Worm (Caenorhabditis elegans) whole organism, L4 larva: ENCODE data around the gene Y47D3A.13.

Source experiments
- F10B5.3 ChIP-seq: sonication (generic microtip); optimal IDR thresholded peaks from 2 replicates; lab custom pipeline; 2016; ENCODE audit warnings: mild to moderate bottlenecking, missing genetic modification characterization, missing compliant biosample characterization
- R02D3.7 ChIP-seq: fragments of 150-350 bp; sonication (generic microtip); optimal IDR thresholded peaks from 3 replicates; lab custom pipeline; 2014; ENCODE audit warnings: missing biosample characterization, missing genetic modification characterization
- T26A8.4 ChIP-seq: fragments of 200-800 bp; sonication (Bioruptor generic); IDR thresholded peaks from 2 replicates; pipeline ENCODE4 v1.3.6; 2022; ENCODE audit warnings: missing genetic modification characterization, missing compliant biosample characterization
- Y5F2A.4 ChIP-seq: fragments of 200-800 bp; sonication (Bioruptor generic); optimal IDR thresholded peaks from 2 replicates; lab custom pipeline; 2018; ENCODE audit warnings: mild to moderate bottlenecking, missing genetic modification characterization, missing compliant biosample characterization
- aha-1 ChIP-seq: fragments of 150-350 bp; peaks from one replicate; lab custom pipeline; 2014; ENCODE audit warnings: missing biosample characterization, missing genetic modification characterization
- ama-1 ChIP-seq: fragments of 150-350 bp; optimal IDR thresholded peaks from 2 replicates; lab custom pipeline; 2014; ENCODE audit warnings: inconsistent platforms, mixed read lengths
- attf-4 ChIP-seq: sonication (generic microtip); optimal IDR thresholded peaks from 3 replicates; lab custom pipeline; 2017; ENCODE audit warnings: missing biosample characterization, missing genetic modification characterization
- ceh-20 ChIP-seq: fragments of 200-800 bp; sonication (Bioruptor generic); IDR thresholded peaks from 2 replicates; pipeline ENCODE4 v1.3.6; 2022; ENCODE audit warnings: missing genetic modification reagents, missing genetic modification characterization, missing compliant biosample characterization
- ceh-82 ChIP-seq: sonication (generic microtip); optimal IDR thresholded peaks from 2 replicates; lab custom pipeline; 2017; ENCODE audit warnings: missing biosample characterization, missing genetic modification characterization
- ces-1 ChIP-seq: fragments of 150-350 bp; sonication (generic microtip); optimal IDR thresholded peaks from 4 replicates; lab custom pipeline; 2014; ENCODE audit warnings: missing biosample characterization, missing genetic modification reagents, missing genetic modification characterization
- daf-16 ChIP-seq, 3 experiments: sonication (generic microtip); optimal IDR thresholded peaks; 2 replicates each; lab custom pipeline; 2016 to 2017; ENCODE audit warnings: missing genetic modification characterization in 3 of 3, missing genetic modification reagents in 3 of 3, mild to moderate bottlenecking in 2 of 3, missing compliant biosample characterization in 2 of 3, missing biosample characterization in 1 of 3, moderate library complexity in 1 of 3
- daf-19 ChIP-seq: fragments of 200-800 bp; sonication (Bioruptor generic); conservative IDR thresholded peaks from 2 replicates; pipeline ENCODE4 v1.3.6; 2022; ENCODE audit warnings: missing genetic modification characterization, missing compliant biosample characterization
- daf-8 ChIP-seq: fragments of 200-800 bp; sonication (Bioruptor generic); IDR thresholded peaks from 2 replicates; pipeline ENCODE4 v1.3.6; 2022; ENCODE audit warnings: missing genetic modification characterization, missing compliant biosample characterization
- dmd-6 ChIP-seq: fragments of 200-800 bp; sonication (Bioruptor generic); IDR thresholded peaks from 2 replicates; pipeline ENCODE4 v1.3.6; 2022; ENCODE audit warnings: missing genetic modification reagents, missing genetic modification characterization, missing compliant biosample characterization
- dve-1 ChIP-seq: sonication (generic microtip); optimal IDR thresholded peaks from 2 replicates; lab custom pipeline; 2017; ENCODE audit warnings: antibody characterized with exemption, mild to moderate bottlenecking, missing genetic modification characterization, missing compliant biosample characterization; ENCODE audit not compliant: insufficient read depth
- egl-27 ChIP-seq: sonication (generic microtip); optimal IDR thresholded peaks from 3 replicates; lab custom pipeline; 2017; ENCODE audit warnings: missing biosample characterization, missing genetic modification reagents, missing genetic modification characterization
- egl-43 ChIP-seq: fragments of 200-800 bp; sonication (Bioruptor generic); IDR thresholded peaks from 2 replicates; pipeline ENCODE4 v1.3.6; 2022; ENCODE audit warnings: missing genetic modification reagents, missing genetic modification characterization, missing compliant biosample characterization
- fos-1 ChIP-seq: fragments of 150-350 bp; optimal IDR thresholded peaks from 2 replicates; lab custom pipeline; 2014; ENCODE audit warnings: missing biosample characterization, missing genetic modification characterization
- hif-1 ChIP-seq, 2 experiments: sonication (generic microtip); optimal IDR thresholded peaks; 2 replicates each; lab custom pipeline; 2016 to 2017; ENCODE audit warnings: missing compliant biosample characterization in 2 of 2, missing genetic modification characterization in 2 of 2, missing genetic modification reagents in 2 of 2, missing genotype in 2 of 2, mild to moderate bottlenecking in 1 of 2
- hlh-11 ChIP-seq: fragments of 200-800 bp; sonication (Bioruptor generic); optimal IDR thresholded peaks from 2 replicates; lab custom pipeline; 2018; ENCODE audit warnings: mild to moderate bottlenecking, missing genetic modification characterization, missing compliant biosample characterization
- hlh-30 ChIP-seq: sonication (generic microtip); optimal IDR thresholded peaks from 2 replicates; lab custom pipeline; 2017; ENCODE audit warnings: antibody characterized with exemption, mild to moderate bottlenecking, missing genetic modification characterization, missing compliant biosample characterization; ENCODE audit not compliant: insufficient read depth
- hmg-1.1 ChIP-seq: fragments of 200-800 bp; sonication (Bioruptor generic); IDR thresholded peaks from 2 replicates; pipeline ENCODE4 v1.3.6; 2022; ENCODE audit warnings: missing genetic modification reagents, missing genetic modification characterization, missing compliant biosample characterization
- lim-7 ChIP-seq: fragments of 200-800 bp; sonication (Bioruptor generic); IDR thresholded peaks from 2 replicates; pipeline ENCODE4 v1.3.6; 2022; ENCODE audit warnings: missing genetic modification characterization, missing compliant biosample characterization
- lin-13 ChIP-seq: fragments of 150-350 bp; optimal IDR thresholded peaks from 2 replicates; lab custom pipeline; 2014; ENCODE audit warnings: missing biosample characterization, missing genetic modification reagents, missing genetic modification characterization
- lir-3 ChIP-seq: sonication (generic microtip); optimal IDR thresholded peaks from 2 replicates; lab custom pipeline; 2016; ENCODE audit warnings: mild to moderate bottlenecking, missing genetic modification characterization, missing compliant biosample characterization
- madf-9 ChIP-seq: fragments of 200-800 bp; sonication (Bioruptor generic); conservative IDR thresholded peaks from 2 replicates; pipeline ENCODE4 v1.3.6; 2022; ENCODE audit warnings: missing genetic modification reagents, missing genetic modification characterization, missing compliant biosample characterization
- mdl-1 ChIP-seq, 2 experiments: fragments of 150-350 bp in 1 of 2; sonication (generic microtip) in 1 of 2; optimal IDR thresholded peaks; 2 replicates each; lab custom pipeline; 2014 to 2017; ENCODE audit warnings: missing biosample characterization in 2 of 2, missing genetic modification characterization in 2 of 2
- mep-1 ChIP-seq: fragments of 150-350 bp; sonication (generic microtip); optimal IDR thresholded peaks from 3 replicates; lab custom pipeline; 2014; ENCODE audit warnings: missing biosample characterization, missing genetic modification characterization
- mxl-3 ChIP-seq: fragments of 200-800 bp; sonication (Bioruptor generic); optimal IDR thresholded peaks from 2 replicates; lab custom pipeline; 2018; ENCODE audit warnings: mild to moderate bottlenecking, missing genetic modification characterization, missing compliant biosample characterization
- nhr-11 ChIP-seq: fragments of 150-350 bp; optimal IDR thresholded peaks from 2 replicates; lab custom pipeline; 2014; ENCODE audit warnings: missing biosample characterization, missing genetic modification characterization
- nhr-237 ChIP-seq: sonication (generic microtip); optimal IDR thresholded peaks from 2 replicates; lab custom pipeline; 2017; ENCODE audit warnings: missing biosample characterization, missing genetic modification characterization
- nhr-25 ChIP-seq: sonication (generic microtip); optimal IDR thresholded peaks from 2 replicates; lab custom pipeline; 2017; ENCODE audit warnings: missing genetic modification characterization, mild to moderate bottlenecking, missing compliant biosample characterization, antibody characterized with exemption, moderate library complexity, borderline replicate concordance; ENCODE audit not compliant: insufficient read depth
- nhr-28 ChIP-seq: fragments of 150-350 bp; optimal IDR thresholded peaks from 2 replicates; lab custom pipeline; 2014; ENCODE audit warnings: missing biosample characterization, missing genetic modification characterization
- nhr-41 ChIP-seq: fragments of 200-800 bp; sonication (Bioruptor generic); IDR thresholded peaks from 2 replicates; pipeline ENCODE4 v1.3.6; 2022; ENCODE audit warnings: missing genetic modification reagents, missing genetic modification characterization, missing compliant biosample characterization
- nhr-6 ChIP-seq: fragments of 150-350 bp; optimal IDR thresholded peaks from 2 replicates; lab custom pipeline; 2014; ENCODE audit warnings: missing biosample characterization, missing genetic modification characterization
- pha-4 ChIP-seq, 2 experiments: fragments of 150-350 bp in 1 of 2; fragments of 200-800 bp in 1 of 2; sonication (Bioruptor generic) in 1 of 2; IDR thresholded peaks in 1 of 2; optimal IDR thresholded peaks in 1 of 2; 2 replicates each; pipeline versions ENCODE4 v1.3.6 to Lab custom; 2014 to 2022; ENCODE audit warnings: missing genetic modification characterization in 2 of 2, missing genetic modification reagents in 2 of 2, missing biosample characterization in 1 of 2, missing compliant biosample characterization in 1 of 2
- php-3 ChIP-seq: fragments of 200-800 bp; sonication (Bioruptor generic); IDR thresholded peaks from 2 replicates; pipeline ENCODE4 v1.3.6; 2022; ENCODE audit warnings: missing genetic modification reagents, missing genetic modification characterization, missing compliant biosample characterization
- pqm-1 ChIP-seq: sonication (generic microtip); optimal IDR thresholded peaks from 2 replicates; lab custom pipeline; 2017; ENCODE audit warnings: missing biosample characterization, missing genetic modification characterization
- rbr-2 ChIP-seq: sonication (generic microtip); optimal IDR thresholded peaks from 2 replicates; lab custom pipeline; 2016; ENCODE audit warnings: missing genotype, missing genetic modification characterization, missing compliant biosample characterization
- saeg-2 ChIP-seq: fragments of 200-800 bp; sonication (Bioruptor generic); IDR thresholded peaks from 2 replicates; pipeline ENCODE4 v1.3.6; 2022; ENCODE audit warnings: missing genetic modification reagents, missing genetic modification characterization, missing compliant biosample characterization
- sdz-12 ChIP-seq: fragments of 200-800 bp; sonication (Bioruptor generic); optimal IDR thresholded peaks from 2 replicates; lab custom pipeline; 2018; ENCODE audit warnings: mild to moderate bottlenecking, missing genetic modification characterization, missing compliant biosample characterization
- snpc-1.2 ChIP-seq: fragments of 200-800 bp; sonication (Bioruptor generic); IDR thresholded peaks from 2 replicates; pipeline ENCODE4 v1.3.6; 2022; ENCODE audit warnings: missing genetic modification reagents, missing genetic modification characterization, missing compliant biosample characterization
- spr-1 ChIP-seq: sonication (generic microtip); optimal IDR thresholded peaks from 2 replicates; lab custom pipeline; 2016; ENCODE audit warnings: mild to moderate bottlenecking, missing genetic modification characterization, missing compliant biosample characterization
- spr-3 ChIP-seq: fragments of 200-800 bp; sonication (Bioruptor generic); optimal IDR thresholded peaks from 2 replicates; lab custom pipeline; 2018; ENCODE audit warnings: mild to moderate bottlenecking, missing genetic modification characterization, missing compliant biosample characterization
- tag-97 ChIP-seq: fragments of 200-800 bp; sonication (Bioruptor generic); IDR thresholded peaks from 2 replicates; pipeline ENCODE4 v1.3.6; 2022; ENCODE audit warnings: missing genetic modification characterization, missing compliant biosample characterization
- tra-1 ChIP-seq: fragments of 200-800 bp; sonication (Bioruptor generic); IDR thresholded peaks from 2 replicates; pipeline ENCODE4 v1.3.6; 2022; ENCODE audit warnings: missing genetic modification reagents, missing genetic modification characterization, missing compliant biosample characterization
- unc-130 ChIP-seq: sonication (generic microtip); optimal IDR thresholded peaks from 2 replicates; lab custom pipeline; 2016; ENCODE audit warnings: missing genetic modification reagents, missing genetic modification characterization, missing compliant biosample characterization
- unc-62 ChIP-seq, 3 experiments: fragments of 150-350 bp in 1 of 3; sonication (generic microtip); optimal IDR thresholded peaks in 2 of 3; peaks in 1 of 3; 1 replicate in 1 of 3; 2 replicates in 2 of 3; lab custom pipeline; 2014 to 2017; ENCODE audit warnings: missing biosample characterization in 3 of 3, missing genetic modification characterization in 3 of 3, missing genetic modification reagents in 3 of 3, missing genotype in 1 of 3
- zip-2 ChIP-seq: fragments of 150-350 bp; optimal IDR thresholded peaks from 2 replicates; lab custom pipeline; 2014; ENCODE audit warnings: missing biosample characterization, missing genetic modification characterization

The Y47D3A.13 gene

DNA sequence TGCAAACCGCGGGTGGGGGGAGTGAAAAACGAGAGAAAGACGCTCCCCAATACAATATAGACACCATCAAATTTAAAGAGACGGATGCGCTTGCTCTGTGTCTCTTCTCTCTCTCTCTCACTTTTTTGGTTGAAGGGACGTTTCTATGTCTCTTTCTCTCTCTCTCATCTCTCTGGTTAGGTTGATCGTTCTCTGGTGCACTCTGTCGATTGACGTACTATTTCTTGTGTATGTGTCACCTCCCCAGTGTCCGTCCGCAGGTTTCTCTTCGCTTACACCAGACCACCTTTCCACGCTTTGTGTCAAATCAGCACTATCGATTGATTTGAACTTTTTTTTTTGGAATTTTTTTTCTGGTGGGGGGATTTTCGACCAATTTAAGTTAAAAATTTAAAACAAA, 19.5 kb upstream of the Y47D3A.13 start (continued):
- TF ChIP-seq nhr-28 (tag; lab: Kevin White, UChicago), result peak; percentile 88
- no peak for TF ChIP-seq F10B5.3 (tag; lab: Kevin White, UChicago)
- peak; percentile 71 for TF ChIP-seq nhr-6
- TF ChIP-seq hlh-11 (tag; lab: Kevin White, UChicago), result peak; percentile 89
- peak; percentile 35 for TF ChIP-seq pqm-1 (tag; lab: Kevin White, UChicago)
- TF ChIP-seq R02D3.7 (tag; lab: Kevin White, UChicago), result no peak
- TF ChIP-seq ama-1 (lab: Kevin White, UChicago), result no peak
- peak; percentile 31; the same call in 1 of the 2 replicates for TF ChIP-seq T26A8.4 (GFP tag; lab: Robert Waterston, UW)
- TF ChIP-seq php-3 (GFP tag; lab: Robert Waterston, UW), result no peak
- no peak for TF ChIP-seq egl-43 (GFP tag; lab: Robert Waterston, UW)
- TF ChIP-seq unc-130, result no peak
- TF ChIP-seq nhr-237 (tag; lab: Kevin White, UChicago), result no peak
- no peak for TF ChIP-seq lim-7
- TF ChIP-seq snpc-1.2 (GFP tag; lab: Robert Waterston, UW), result no peak
- TF ChIP-seq nhr-41, result no peak
- TF ChIP-seq hif-1 (tag; optimal IDR thresholded peaks at IDR 0.05; lab: Kevin White, UChicago), result peak in 1 of 2 experiments; percentile 49
- no peak for TF ChIP-seq daf-19 (GFP tag; lab: Robert Waterston, UW)
- TF ChIP-seq zip-2, result no peak
- TF ChIP-seq egl-27 (tag; lab: Kevin White, UChicago), result no peak
- no peak for TF ChIP-seq daf-8 (GFP tag; lab: Robert Waterston, UW)
- no peak for TF ChIP-seq spr-3 (GFP tag; lab: Kevin White, UChicago)
- TF ChIP-seq sdz-12 (GFP tag; lab: Kevin White, UChicago), result no peak
- no peak for TF ChIP-seq Y5F2A.4 (GFP tag; lab: Kevin White, UChicago)
- TF ChIP-seq ceh-82 (tag; lab: Kevin White, UChicago), result no peak
- TF ChIP-seq lin-13 (GFP tag; lab: Kevin White, UChicago), result peak; percentile 29
- TF ChIP-seq lir-3, result no peak
- peak; percentile 43 for TF ChIP-seq nhr-25
- TF ChIP-seq tra-1 (GFP tag; lab: Robert Waterston, UW), result 0 out of 2 replicates have a peak, but pooled peaks have one; percentile 47
- peak; percentile 87 for TF ChIP-seq hlh-30
- TF ChIP-seq mdl-1 (tag; optimal IDR thresholded peaks at IDR 0.05; lab: Kevin White, UChicago), result peak in 1 of 2 experiments; percentile 80
- no peak for TF ChIP-seq fos-1
- TF ChIP-seq ces-1 (GFP tag; lab: Kevin White, UChicago), result no peak
- TF ChIP-seq saeg-2 (GFP tag; lab: Robert Waterston, UW), result no peak

DNA sequence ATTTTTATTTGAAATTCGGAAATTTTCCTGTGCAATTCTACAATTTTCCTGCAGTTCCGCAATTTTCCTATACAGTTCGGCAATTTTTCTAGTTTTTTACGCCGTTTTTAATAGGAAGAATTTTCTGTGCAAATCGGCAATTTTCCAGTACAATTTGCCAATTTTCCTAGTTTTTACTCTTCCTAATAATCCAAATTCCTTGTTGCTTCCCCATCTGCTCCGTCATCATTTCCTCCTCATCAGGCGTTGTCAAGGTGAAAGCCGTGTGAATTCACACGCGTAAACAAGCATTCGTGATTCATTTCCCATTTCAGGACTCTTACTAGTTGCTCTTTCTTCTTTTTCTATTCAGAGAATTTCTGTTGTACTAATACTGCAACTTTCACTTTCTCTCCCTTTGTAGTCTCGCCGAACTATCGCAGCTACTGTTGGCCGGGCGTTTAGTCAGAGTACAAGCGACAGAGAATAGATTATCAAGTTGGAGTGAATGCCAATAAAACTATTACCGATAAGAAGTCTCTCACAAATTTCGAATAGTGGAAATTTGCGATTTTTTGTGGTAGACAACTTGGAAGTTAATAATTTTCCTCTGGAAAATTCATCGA, 17.8 kb upstream of the Y47D3A.13 start:
- TF ChIP-seq ceh-20 (no peak), hif-1 (tag; optimal IDR thresholded peaks at IDR 0.05; lab: Kevin White, UChicago) (no peak), mxl-3 (GFP tag; lab: Kevin White, UChicago) (no peak), rbr-2 (tag; lab: Kevin White, UChicago) (no peak), unc-62 (GFP tag; optimal IDR thresholded peaks at IDR 0.05 in 1 of 2; lab: Kevin White, UChicago) (peak in 1 of 2 experiments; percentile 54), unc-62 (tag; optimal IDR thresholded peaks at IDR 0.05; lab: Kevin White, UChicago) (no peak), aha-1 (tag; lab: Kevin White, UChicago) (peak; percentile 69), nhr-28 (tag; lab: Kevin White, UChicago) (peak; percentile 96), pqm-1 (tag; lab: Kevin White, UChicago) (peak; percentile 89), tag-97 (no peak), hmg-1.1 (GFP tag; lab: Robert Waterston, UW) (no peak), attf-4 (tag; lab: Kevin White, UChicago) (no peak), egl-27 (tag; lab: Kevin White, UChicago) (no peak), dve-1 (tag; lab: Kevin White, UChicago) (peak; percentile 3), dmd-6 (GFP tag; lab: Robert Waterston, UW) (peak; percentile 38; the same call in 1 of the 2 replicates), madf-9 (GFP tag; lab: Robert Waterston, UW) (no peak), hlh-11 (tag; lab: Kevin White, UChicago) (peak; percentile 46), daf-16 (GFP tag; optimal IDR thresholded peaks at IDR 0.05; lab: Kevin White, UChicago) (no peak), daf-16 (tag; optimal IDR thresholded peaks at IDR 0.05; lab: Kevin White, UChicago) (peak; percentile 21), pha-4 (GFP tag; IDR thresholded peaks at IDR 0.05; lab: Robert Waterston, UW) (no peak), pha-4 (tag; optimal IDR thresholded peaks at IDR 0.05; lab: Kevin White, UChicago) (no peak), mep-1 (tag; lab: Kevin White, UChicago) (no peak), spr-1 (tag; lab: Kevin White, UChicago) (no peak), nhr-11 (no peak), saeg-2 (GFP tag; lab: Robert Waterston, UW) (no peak)
